Worm (Caenorhabditis elegans) whole organism, L3 larva: ENCODE measurements around the gene try-13.

ENCODE experiments used
- R02D3.7 ChIP-seq: fragments of 150-350 bp; optimal IDR thresholded peaks from 2 replicates; lab custom pipeline; 2014; ENCODE audit warnings: missing biosample characterization, missing genetic modification characterization
- aly-2 ChIP-seq: fragments of 150-350 bp; optimal IDR thresholded peaks from 2 replicates; lab custom pipeline; 2014; ENCODE audit warnings: missing biosample characterization, missing genetic modification characterization
- ama-1 ChIP-seq: fragments of 150-350 bp; optimal IDR thresholded peaks from 2 replicates; lab custom pipeline; 2018
- ceh-16 ChIP-seq: sonication (generic microtip); optimal IDR thresholded peaks from 2 replicates; lab custom pipeline; 2017; ENCODE audit warnings: missing biosample characterization, missing genetic modification characterization
- ceh-28 ChIP-seq: fragments of 150-350 bp; optimal IDR thresholded peaks from 2 replicates; lab custom pipeline; 2014; ENCODE audit warnings: missing biosample characterization, missing genetic modification reagents, missing genetic modification characterization
- ceh-82 ChIP-seq: fragments of 150-350 bp; optimal IDR thresholded peaks from 2 replicates; lab custom pipeline; 2014; ENCODE audit warnings: missing biosample characterization, missing genetic modification characterization
- ceh-9 ChIP-seq: sonication (generic microtip); optimal IDR thresholded peaks from 2 replicates; lab custom pipeline; 2018; ENCODE audit warnings: missing biosample characterization, missing genetic modification characterization
- daf-12 ChIP-seq: fragments of 150-350 bp; optimal IDR thresholded peaks from 2 replicates; lab custom pipeline; 2014; ENCODE audit warnings: missing biosample characterization, missing genetic modification reagents, missing genetic modification characterization
- egl-27 ChIP-seq: sonication (generic microtip); optimal IDR thresholded peaks from 4 replicates; lab custom pipeline; 2017; ENCODE audit warnings: missing biosample characterization, missing genetic modification reagents, missing genetic modification characterization
- egl-5 ChIP-seq: fragments of 150-350 bp; optimal IDR thresholded peaks from 2 replicates; lab custom pipeline; 2017; ENCODE audit warnings: missing biosample characterization, missing genetic modification reagents, missing genetic modification characterization, inconsistent platforms
- elt-1 ChIP-seq: fragments of 150-350 bp; optimal IDR thresholded peaks from 2 replicates; lab custom pipeline; 2014; ENCODE audit warnings: missing biosample characterization, missing genetic modification characterization
- fkh-10 ChIP-seq: sonication (generic microtip); optimal IDR thresholded peaks from 2 replicates; lab custom pipeline; 2017; ENCODE audit warnings: missing biosample characterization, missing genetic modification reagents, missing genetic modification characterization
- fkh-2 ChIP-seq: fragments of 150-350 bp; optimal IDR thresholded peaks from 2 replicates; lab custom pipeline; 2014; ENCODE audit warnings: missing biosample characterization, missing genetic modification reagents, missing genetic modification characterization
- fos-1 ChIP-seq: fragments of 150-350 bp; optimal IDR thresholded peaks from 2 replicates; lab custom pipeline; 2014; ENCODE audit warnings: missing biosample characterization, missing genetic modification characterization
- jun-1 ChIP-seq: fragments of 150-350 bp; optimal IDR thresholded peaks from 2 replicates; lab custom pipeline; 2014; ENCODE audit warnings: missing biosample characterization, missing genetic modification reagents, missing genetic modification characterization
- lin-15B ChIP-seq: fragments of 150-350 bp; optimal IDR thresholded peaks from 2 replicates; lab custom pipeline; 2014; ENCODE audit warnings: missing biosample characterization, missing genetic modification characterization
- lin-39 ChIP-seq: fragments of 150-350 bp; optimal IDR thresholded peaks from 2 replicates; lab custom pipeline; 2018; ENCODE audit warnings: missing biosample characterization, missing genetic modification reagents, missing genetic modification characterization
- lsy-12 ChIP-seq: sonication (generic microtip); optimal IDR thresholded peaks from 2 replicates; lab custom pipeline; 2016; ENCODE audit warnings: mild to moderate bottlenecking, missing genetic modification characterization, missing compliant biosample characterization
- mdl-1 ChIP-seq: fragments of 150-350 bp; optimal IDR thresholded peaks from 2 replicates; lab custom pipeline; 2014; ENCODE audit warnings: missing biosample characterization, missing genetic modification characterization
- mml-1 ChIP-seq: fragments of 150-350 bp; sonication (generic microtip); optimal IDR thresholded peaks from 3 replicates; lab custom pipeline; 2014; ENCODE audit warnings: missing biosample characterization, missing genetic modification characterization
- nfya-1 ChIP-seq: sonication (generic microtip); optimal IDR thresholded peaks from 2 replicates; lab custom pipeline; 2017; ENCODE audit warnings: missing genetic modification characterization, mild to moderate bottlenecking, missing compliant biosample characterization, antibody characterized with exemption, moderate library complexity; ENCODE audit not compliant: insufficient read depth
- nhr-11 ChIP-seq: fragments of 150-350 bp; optimal IDR thresholded peaks from 2 replicates; lab custom pipeline; 2014; ENCODE audit warnings: missing biosample characterization, missing genetic modification characterization
- nhr-12 ChIP-seq: fragments of 150-350 bp; optimal IDR thresholded peaks from 2 replicates; lab custom pipeline; 2014; ENCODE audit warnings: missing biosample characterization, missing genetic modification characterization
- nhr-237 ChIP-seq: fragments of 150-350 bp; optimal IDR thresholded peaks from 2 replicates; lab custom pipeline; 2014; ENCODE audit warnings: missing biosample characterization, missing genetic modification characterization
- nhr-25 ChIP-seq: sonication (generic microtip); optimal IDR thresholded peaks from 2 replicates; lab custom pipeline; 2017; ENCODE audit warnings: missing biosample characterization, missing genetic modification characterization
- nhr-28 ChIP-seq: fragments of 150-350 bp; optimal IDR thresholded peaks from 2 replicates; lab custom pipeline; 2014; ENCODE audit warnings: missing biosample characterization, missing genetic modification characterization
- nhr-43 ChIP-seq: sonication (generic microtip); optimal IDR thresholded peaks from 2 replicates; lab custom pipeline; 2016; ENCODE audit warnings: mild to moderate bottlenecking, missing genetic modification characterization, missing compliant biosample characterization; ENCODE audit not compliant: poor library complexity, severe bottlenecking
- nhr-67 ChIP-seq: fragments of 150-350 bp; optimal IDR thresholded peaks from 2 replicates; lab custom pipeline; 2014; ENCODE audit warnings: missing biosample characterization, missing genetic modification characterization
- nhr-76 ChIP-seq: fragments of 150-350 bp; sonication (generic microtip); optimal IDR thresholded peaks from 5 replicates; lab custom pipeline; 2014; ENCODE audit warnings: missing biosample characterization, missing genetic modification characterization
- nhr-77 ChIP-seq: fragments of 150-350 bp; optimal IDR thresholded peaks from 2 replicates; lab custom pipeline; 2014; ENCODE audit warnings: missing biosample characterization, missing genetic modification characterization
- pha-4 ChIP-seq: fragments of 150-350 bp; optimal IDR thresholded peaks from 2 replicates; lab custom pipeline; 2014; ENCODE audit warnings: missing biosample characterization, missing genetic modification reagents, missing genetic modification characterization
- pqm-1 ChIP-seq: fragments of 150-350 bp; optimal IDR thresholded peaks from 2 replicates; lab custom pipeline; 2017; ENCODE audit warnings: missing biosample characterization, missing genetic modification characterization, inconsistent platforms
- sea-2 ChIP-seq: fragments of 150-350 bp; sonication (generic microtip); optimal IDR thresholded peaks from 4 replicates; lab custom pipeline; 2014; ENCODE audit warnings: missing biosample characterization, missing genetic modification reagents, missing genetic modification characterization
- skn-1 ChIP-seq: fragments of 150-350 bp; optimal IDR thresholded peaks from 2 replicates; lab custom pipeline; 2014; ENCODE audit warnings: missing biosample characterization, missing genetic modification characterization
- tbx-2 ChIP-seq: sonication (generic microtip); optimal IDR thresholded peaks from 2 replicates; lab custom pipeline; 2016; ENCODE audit warnings: mild to moderate bottlenecking, missing genetic modification characterization, missing compliant biosample characterization
- unc-62 ChIP-seq: fragments of 150-350 bp; sonication (generic microtip); optimal IDR thresholded peaks from 4 replicates; lab custom pipeline; 2014; ENCODE audit warnings: missing biosample characterization, missing genetic modification reagents, missing genetic modification characterization
- zag-1 ChIP-seq: fragments of 150-350 bp; optimal IDR thresholded peaks from 2 replicates; lab custom pipeline; 2014; ENCODE audit warnings: missing biosample characterization, missing genetic modification characterization
- ztf-11 ChIP-seq: fragments of 150-350 bp; optimal IDR thresholded peaks from 2 replicates; lab custom pipeline; 2014; ENCODE audit warnings: missing biosample characterization, missing genetic modification characterization

The try-13 gene

DNA sequence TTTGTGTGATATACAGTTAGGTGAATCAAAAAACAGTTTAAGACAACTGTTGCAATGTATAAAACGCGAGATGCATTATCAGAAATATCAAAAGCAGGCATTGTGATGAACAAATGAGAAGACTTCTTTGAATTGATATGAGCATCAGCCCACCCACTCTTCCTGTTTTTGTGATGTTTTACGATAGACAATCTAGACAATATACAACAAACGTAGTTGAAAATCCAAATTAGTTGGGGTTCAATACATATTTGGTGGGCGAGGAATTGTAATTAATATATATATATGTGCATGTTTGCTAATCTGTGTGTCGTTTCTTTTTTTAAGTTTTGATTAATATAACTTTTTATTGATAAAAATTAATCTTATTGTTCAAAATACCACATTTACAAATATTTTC, 32.9 kb downstream of the try-13 start, which contains the start of gene str-28:
Gene str-28 (minus strand): TSS at position 101 of the 400 bp plus-strand sequence.
- TF ChIP-seq nhr-12 (no peak), fkh-10 (GFP tag; lab: Kevin White, UChicago) (no peak), elt-1 (no peak), pqm-1 (tag; lab: Kevin White, UChicago) (no peak), mdl-1 (tag; lab: Kevin White, UChicago) (no peak), ama-1 (no peak), egl-5 (no peak), nfya-1 (tag; lab: Kevin White, UChicago) (no peak), nhr-11 (tag; lab: Kevin White, UChicago) (no peak), ceh-16 (tag; lab: Kevin White, UChicago) (no peak), ztf-11 (tag; lab: Kevin White, UChicago) (no peak), daf-12 (tag; lab: Kevin White, UChicago) (no peak), pha-4 (tag; lab: Kevin White, UChicago) (no peak), ceh-28 (tag; lab: Kevin White, UChicago) (no peak), ceh-82 (tag; lab: Kevin White, UChicago) (no peak), skn-1 (tag; lab: Kevin White, UChicago) (no peak), tbx-2 (tag; lab: Kevin White, UChicago) (no peak), nhr-25 (tag; lab: Kevin White, UChicago) (no peak), unc-62 (GFP tag; lab: Kevin White, UChicago) (no peak)
- TF ChIP-seq, all 47 proteins: peak for 0

DNA sequence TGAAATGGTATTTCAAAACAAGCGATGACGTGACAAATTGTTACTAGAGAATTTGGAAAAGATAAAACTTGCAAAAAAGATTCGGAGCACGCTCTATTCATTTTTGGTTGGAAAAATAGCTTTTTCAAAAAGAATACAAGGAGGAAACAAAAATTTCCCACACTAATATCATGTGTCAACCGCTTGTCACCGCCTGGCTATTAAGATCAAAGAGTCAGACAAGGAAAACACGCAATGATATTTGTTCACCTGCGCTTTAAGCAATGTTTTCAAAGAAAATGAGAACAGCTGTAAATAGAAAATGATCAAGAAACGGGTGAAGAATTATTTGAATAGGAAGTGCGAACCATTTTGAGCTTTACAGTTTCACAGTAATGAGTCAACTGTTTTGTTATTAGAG, 36.9 kb downstream of the try-13 start, which contains the start of gene srh-125:
Gene srh-125 (minus strand): TSS at position 101 of the 400 bp plus-strand sequence.
- TF ChIP-seq egl-27 (tag; lab: Kevin White, UChicago), result no peak
- no peak for TF ChIP-seq nhr-11 (tag; lab: Kevin White, UChicago)
- no peak for TF ChIP-seq jun-1 (tag; lab: Kevin White, UChicago)
- no peak for TF ChIP-seq fkh-10 (GFP tag; lab: Kevin White, UChicago)
- no peak for TF ChIP-seq mml-1 (tag; lab: Kevin White, UChicago)
- no peak for TF ChIP-seq nfya-1 (tag; lab: Kevin White, UChicago)
- TF ChIP-seq nhr-67, result no peak
- TF ChIP-seq ama-1, result no peak
- TF ChIP-seq sea-2 (GFP tag; lab: Kevin White, UChicago), result no peak
- no peak for TF ChIP-seq lin-39 (tag; lab: Kevin White, UChicago)
- no peak for TF ChIP-seq lsy-12 (tag; lab: Kevin White, UChicago)
- TF ChIP-seq ceh-28 (tag; lab: Kevin White, UChicago), result no peak
- TF ChIP-seq pqm-1 (tag; lab: Kevin White, UChicago), result no peak
- TF ChIP-seq nhr-76 (tag; lab: Kevin White, UChicago), result no peak
- no peak for TF ChIP-seq ceh-16 (tag; lab: Kevin White, UChicago)
- no peak for TF ChIP-seq nhr-77 (tag; lab: Kevin White, UChicago)

DNA sequence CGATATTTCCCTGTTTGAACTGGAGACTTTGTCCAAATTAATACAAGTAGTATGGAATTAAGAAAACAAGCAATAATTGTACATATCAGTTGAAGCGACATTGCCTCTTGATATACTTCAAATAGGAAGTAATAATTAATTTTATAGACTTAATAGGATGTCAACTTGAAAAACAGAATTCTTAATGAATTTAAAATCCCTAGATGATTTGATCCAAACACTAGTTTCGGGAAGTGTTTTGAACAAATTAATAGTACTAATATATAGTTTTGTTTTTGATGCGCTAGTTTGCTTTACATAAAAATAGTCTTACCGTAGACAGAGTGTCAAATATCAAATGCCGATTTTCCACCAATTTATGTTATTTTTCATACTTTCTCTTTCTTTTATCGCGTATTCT, 38.5 kb downstream of the try-13 start, which contains the start of gene str-190:
Gene str-190 (minus strand): TSS at position 101 of the 400 bp plus-strand sequence.
- no peak for TF ChIP-seq fkh-2
- no peak for TF ChIP-seq lsy-12 (tag; lab: Kevin White, UChicago)
- TF ChIP-seq egl-5, result no peak
- TF ChIP-seq lin-15B (tag; lab: Kevin White, UChicago), result no peak
- no peak for TF ChIP-seq zag-1 (tag; lab: Kevin White, UChicago)
- no peak for TF ChIP-seq fos-1 (tag; lab: Kevin White, UChicago)
- TF ChIP-seq nhr-237 (tag; lab: Kevin White, UChicago), result no peak
- TF ChIP-seq nhr-28 (tag; lab: Kevin White, UChicago), result no peak
- TF ChIP-seq ceh-9 (tag; lab: Kevin White, UChicago), result no peak
- TF ChIP-seq jun-1 (tag; lab: Kevin White, UChicago), result no peak
- TF ChIP-seq aly-2 (tag; lab: Kevin White, UChicago), result no peak
- no peak for TF ChIP-seq ceh-28 (tag; lab: Kevin White, UChicago)
- no peak for TF ChIP-seq R02D3.7 (tag; lab: Kevin White, UChicago)
- no peak for TF ChIP-seq nhr-43 (tag; lab: Kevin White, UChicago)
- TF ChIP-seq nfya-1 (tag; lab: Kevin White, UChicago), result no peak
- TF ChIP-seq daf-12 (tag; lab: Kevin White, UChicago), result no peak
